Worm (Caenorhabditis elegans) whole organism, L4 larva: ENCODE data around the gene rpl-20.
"Not testable (repeated sequence)": the region's sequence is repeated elsewhere in the genome, so short reads cannot be mapped to it uniquely, and the experiment has no call there.

ENCODE experiments used
- D1046.2 ChIP-seq: fragments of 200-800 bp; sonication (Bioruptor generic); IDR thresholded peaks from 2 replicates; pipeline ENCODE4 v1.3.6; 2022; ENCODE audit warnings: missing genetic modification characterization, missing compliant biosample characterization
- T26A8.4 ChIP-seq: fragments of 200-800 bp; sonication (Bioruptor generic); IDR thresholded peaks from 2 replicates; pipeline ENCODE4 v1.3.6; 2022; ENCODE audit warnings: missing genetic modification characterization, missing compliant biosample characterization
- Y48G9A.11 ChIP-seq: fragments of 200-800 bp; sonication (Bioruptor generic); IDR thresholded peaks from 2 replicates; pipeline ENCODE4 v1.3.6; 2022; ENCODE audit warnings: missing genetic modification reagents, missing genetic modification characterization, missing compliant biosample characterization
- Y75B8A.6 ChIP-seq: fragments of 200-800 bp; sonication (Bioruptor generic); IDR thresholded peaks from 2 replicates; pipeline ENCODE4 v1.3.6; 2022; ENCODE audit warnings: missing genetic modification reagents, missing genetic modification characterization, missing compliant biosample characterization
- ZK337.2 ChIP-seq: fragments of 200-800 bp; sonication (Bioruptor generic); IDR thresholded peaks from 2 replicates; pipeline ENCODE4 v1.3.6; 2022; ENCODE audit warnings: missing genetic modification reagents, missing genetic modification characterization, missing compliant biosample characterization
- ama-1 ChIP-seq: fragments of 150-350 bp; optimal IDR thresholded peaks from 2 replicates; lab custom pipeline; 2014; ENCODE audit warnings: inconsistent platforms, mixed read lengths
- arid-1 ChIP-seq: fragments of 200-800 bp; sonication (Bioruptor generic); conservative IDR thresholded peaks from 2 replicates; pipeline ENCODE4 v1.3.6; 2022; ENCODE audit warnings: missing genetic modification reagents, missing genetic modification characterization, missing compliant biosample characterization
- ceh-20 ChIP-seq: fragments of 200-800 bp; sonication (Bioruptor generic); IDR thresholded peaks from 2 replicates; pipeline ENCODE4 v1.3.6; 2022; ENCODE audit warnings: missing genetic modification reagents, missing genetic modification characterization, missing compliant biosample characterization
- ceh-28 ChIP-seq: fragments of 150-350 bp; optimal IDR thresholded peaks from 2 replicates; lab custom pipeline; 2014; ENCODE audit warnings: missing biosample characterization, missing genetic modification reagents, missing genetic modification characterization
- ceh-44 ChIP-seq: fragments of 200-800 bp; sonication (Bioruptor generic); IDR thresholded peaks from 2 replicates; pipeline ENCODE4 v1.3.6; 2022; ENCODE audit warnings: missing genetic modification reagents, missing genetic modification characterization, missing compliant biosample characterization
- ces-1 ChIP-seq: fragments of 150-350 bp; sonication (generic microtip); optimal IDR thresholded peaks from 4 replicates; lab custom pipeline; 2014; ENCODE audit warnings: missing biosample characterization, missing genetic modification reagents, missing genetic modification characterization
- ctbp-1 ChIP-seq: fragments of 200-800 bp; sonication (Bioruptor generic); IDR thresholded peaks from 2 replicates; pipeline ENCODE4 v1.3.6; 2022; ENCODE audit warnings: missing genetic modification reagents, missing genetic modification characterization, missing compliant biosample characterization
- dmd-6 ChIP-seq: fragments of 200-800 bp; sonication (Bioruptor generic); IDR thresholded peaks from 2 replicates; pipeline ENCODE4 v1.3.6; 2022; ENCODE audit warnings: missing genetic modification reagents, missing genetic modification characterization, missing compliant biosample characterization
- dmd-9 ChIP-seq: fragments of 200-800 bp; sonication (Bioruptor generic); IDR thresholded peaks from 2 replicates; pipeline ENCODE4 v1.3.6; 2022; ENCODE audit warnings: missing genetic modification reagents, missing genetic modification characterization, missing compliant biosample characterization
- egl-43 ChIP-seq: fragments of 200-800 bp; sonication (Bioruptor generic); IDR thresholded peaks from 2 replicates; pipeline ENCODE4 v1.3.6; 2022; ENCODE audit warnings: missing genetic modification reagents, missing genetic modification characterization, missing compliant biosample characterization
- hmg-1.1 ChIP-seq: fragments of 200-800 bp; sonication (Bioruptor generic); IDR thresholded peaks from 2 replicates; pipeline ENCODE4 v1.3.6; 2022; ENCODE audit warnings: missing genetic modification reagents, missing genetic modification characterization, missing compliant biosample characterization
- lin-1 ChIP-seq: fragments of 200-800 bp; sonication (Bioruptor generic); IDR thresholded peaks from 2 replicates; pipeline ENCODE4 v1.3.6; 2022; ENCODE audit warnings: missing genetic modification reagents, missing genetic modification characterization, missing compliant biosample characterization
- lin-29 ChIP-seq: fragments of 200-800 bp; sonication (Bioruptor generic); IDR thresholded peaks from 2 replicates; pipeline ENCODE4 v1.3.6; 2022; ENCODE audit warnings: missing genetic modification reagents, missing genetic modification characterization, missing compliant biosample characterization
- lin-38 ChIP-seq: fragments of 200-800 bp; sonication (Bioruptor generic); IDR thresholded peaks from 2 replicates; pipeline ENCODE4 v1.3.6; 2022; ENCODE audit warnings: missing genetic modification reagents, missing genetic modification characterization, missing compliant biosample characterization
- lir-3 ChIP-seq: sonication (generic microtip); optimal IDR thresholded peaks from 2 replicates; lab custom pipeline; 2016; ENCODE audit warnings: mild to moderate bottlenecking, missing genetic modification characterization, missing compliant biosample characterization
- lsy-2 ChIP-seq, 2 experiments: fragments of 150-350 bp in 1 of 2; sonication (generic microtip) in 1 of 2; optimal IDR thresholded peaks; 2 replicates each; lab custom pipeline; 2014 to 2017; ENCODE audit warnings: missing biosample characterization in 2 of 2, missing genetic modification characterization in 2 of 2
- madf-5 ChIP-seq, 2 experiments: fragments of 200-800 bp; sonication (Bioruptor generic); IDR thresholded peaks; 2 replicates each; pipeline ENCODE4 v1.3.6; 2022; ENCODE audit warnings: missing compliant biosample characterization in 2 of 2, missing genetic modification characterization in 2 of 2
- madf-9 ChIP-seq: fragments of 200-800 bp; sonication (Bioruptor generic); conservative IDR thresholded peaks from 2 replicates; pipeline ENCODE4 v1.3.6; 2022; ENCODE audit warnings: missing genetic modification reagents, missing genetic modification characterization, missing compliant biosample characterization
- mdt-29 ChIP-seq: fragments of 200-800 bp; sonication (Bioruptor generic); IDR thresholded peaks from 2 replicates; pipeline ENCODE4 v1.3.6; 2022; ENCODE audit warnings: missing genetic modification reagents, missing genetic modification characterization, missing compliant biosample characterization
- mes-2 ChIP-seq: sonication (generic microtip); optimal IDR thresholded peaks from 2 replicates; lab custom pipeline; 2016; ENCODE audit warnings: missing genotype, mild to moderate bottlenecking, missing genetic modification characterization, missing compliant biosample characterization; ENCODE audit not compliant: poor library complexity, severe bottlenecking
- mxl-2 ChIP-seq: fragments of 200-800 bp; sonication (Bioruptor generic); conservative IDR thresholded peaks from 2 replicates; pipeline ENCODE4 v1.3.6; 2022; ENCODE audit warnings: missing genetic modification reagents, missing genetic modification characterization, missing compliant biosample characterization
- mxl-3 ChIP-seq: fragments of 200-800 bp; sonication (Bioruptor generic); optimal IDR thresholded peaks from 2 replicates; lab custom pipeline; 2018; ENCODE audit warnings: mild to moderate bottlenecking, missing genetic modification characterization, missing compliant biosample characterization
- nhr-102 ChIP-seq: sonication (generic microtip); optimal IDR thresholded peaks from 2 replicates; lab custom pipeline; 2016; ENCODE audit warnings: mild to moderate bottlenecking, missing genetic modification characterization, moderate library complexity, missing compliant biosample characterization
- nhr-41 ChIP-seq: fragments of 200-800 bp; sonication (Bioruptor generic); IDR thresholded peaks from 2 replicates; pipeline ENCODE4 v1.3.6; 2022; ENCODE audit warnings: missing genetic modification reagents, missing genetic modification characterization, missing compliant biosample characterization
- nhr-42 ChIP-seq: fragments of 200-800 bp; sonication (Bioruptor generic); IDR thresholded peaks from 2 replicates; pipeline ENCODE4 v1.3.6; 2022; ENCODE audit warnings: missing genetic modification characterization, missing compliant biosample characterization
- pha-4 ChIP-seq, 2 experiments: fragments of 150-350 bp in 1 of 2; fragments of 200-800 bp in 1 of 2; sonication (Bioruptor generic) in 1 of 2; IDR thresholded peaks in 1 of 2; optimal IDR thresholded peaks in 1 of 2; 2 replicates each; pipeline versions ENCODE4 v1.3.6 to Lab custom; 2014 to 2022; ENCODE audit warnings: missing genetic modification characterization in 2 of 2, missing genetic modification reagents in 2 of 2, missing biosample characterization in 1 of 2, missing compliant biosample characterization in 1 of 2
- rbr-2 ChIP-seq: sonication (generic microtip); optimal IDR thresholded peaks from 2 replicates; lab custom pipeline; 2016; ENCODE audit warnings: missing genotype, missing genetic modification characterization, missing compliant biosample characterization
- saeg-2 ChIP-seq: fragments of 200-800 bp; sonication (Bioruptor generic); IDR thresholded peaks from 2 replicates; pipeline ENCODE4 v1.3.6; 2022; ENCODE audit warnings: missing genetic modification reagents, missing genetic modification characterization, missing compliant biosample characterization
- set-16 ChIP-seq: fragments of 200-800 bp; sonication (Bioruptor generic); IDR thresholded peaks from 2 replicates; pipeline ENCODE4 v1.3.6; 2022; ENCODE audit warnings: missing genetic modification reagents, missing genetic modification characterization, missing compliant biosample characterization
- snpc-1.2 ChIP-seq: fragments of 200-800 bp; sonication (Bioruptor generic); IDR thresholded peaks from 2 replicates; pipeline ENCODE4 v1.3.6; 2022; ENCODE audit warnings: missing genetic modification reagents, missing genetic modification characterization, missing compliant biosample characterization
- spr-1 ChIP-seq: sonication (generic microtip); optimal IDR thresholded peaks from 2 replicates; lab custom pipeline; 2016; ENCODE audit warnings: mild to moderate bottlenecking, missing genetic modification characterization, missing compliant biosample characterization
- tag-97 ChIP-seq: fragments of 200-800 bp; sonication (Bioruptor generic); IDR thresholded peaks from 2 replicates; pipeline ENCODE4 v1.3.6; 2022; ENCODE audit warnings: missing genetic modification characterization, missing compliant biosample characterization
- tra-1 ChIP-seq: fragments of 200-800 bp; sonication (Bioruptor generic); IDR thresholded peaks from 2 replicates; pipeline ENCODE4 v1.3.6; 2022; ENCODE audit warnings: missing genetic modification reagents, missing genetic modification characterization, missing compliant biosample characterization
- unc-62 ChIP-seq, 3 experiments: fragments of 150-350 bp in 1 of 3; sonication (generic microtip); optimal IDR thresholded peaks in 2 of 3; peaks in 1 of 3; 1 replicate in 1 of 3; 2 replicates in 2 of 3; lab custom pipeline; 2014 to 2017; ENCODE audit warnings: missing biosample characterization in 3 of 3, missing genetic modification characterization in 3 of 3, missing genetic modification reagents in 3 of 3, missing genotype in 1 of 3
- vab-7 ChIP-seq: fragments of 200-800 bp; sonication (Bioruptor generic); IDR thresholded peaks from 2 replicates; pipeline ENCODE4 v1.3.6; 2022; ENCODE audit warnings: missing genetic modification reagents, missing genetic modification characterization, missing compliant biosample characterization
- zfp-3 ChIP-seq: fragments of 200-800 bp; sonication (Bioruptor generic); conservative IDR thresholded peaks from 2 replicates; pipeline ENCODE4 v1.3.6; 2022; ENCODE audit warnings: missing genetic modification reagents, missing genetic modification characterization, missing compliant biosample characterization
- ztf-7 ChIP-seq: fragments of 150-350 bp; optimal IDR thresholded peaks from 2 replicates; lab custom pipeline; 2014; ENCODE audit warnings: missing biosample characterization, missing genetic modification characterization

The rpl-20 gene

DNA sequence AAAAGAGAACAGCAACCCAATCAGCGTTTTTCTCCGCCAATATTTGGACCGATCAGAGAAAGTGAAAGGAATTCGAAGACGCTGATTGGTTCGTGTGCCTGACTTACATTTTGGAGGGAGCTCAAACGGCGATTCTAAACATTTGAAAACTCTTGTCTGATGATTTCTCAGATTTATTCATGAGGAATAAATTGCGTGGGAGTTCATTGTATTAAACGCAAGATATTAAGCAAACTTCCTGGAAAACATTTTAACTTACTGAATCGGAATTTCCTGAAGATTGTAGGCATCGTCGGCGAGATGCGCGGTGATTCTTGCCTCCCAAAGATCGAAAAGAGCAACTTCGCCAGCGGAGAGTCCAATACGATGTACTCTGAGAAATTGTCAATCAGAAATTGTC is 25.0 kb downstream of the rpl-20 start, which contains the start of gene K08F11.1:
TSS of gene K08F11.1 (plus strand) at position 301 of the 400 bp plus-strand sequence.
- no peak for TF ChIP-seq ceh-28 (tag; lab: Kevin White, UChicago)
- TF ChIP-seq pha-4 (GFP tag; IDR thresholded peaks at IDR 0.05; lab: Robert Waterston, UW) = no peak
- no peak for TF ChIP-seq pha-4 (tag; optimal IDR thresholded peaks at IDR 0.05; lab: Kevin White, UChicago)
- TF ChIP-seq nhr-42 (GFP tag; lab: Robert Waterston, UW) = no peak
- TF ChIP-seq mdt-29 (GFP tag; lab: Robert Waterston, UW) = no peak
- no peak for TF ChIP-seq ztf-7
- TF ChIP-seq set-16 (GFP tag; lab: Robert Waterston, UW) = no peak
- TF ChIP-seq ces-1 = no peak
- no peak for TF ChIP-seq lir-3 (tag; lab: Kevin White, UChicago)
- TF ChIP-seq ama-1 (lab: Kevin White, UChicago) = no peak

DNA sequence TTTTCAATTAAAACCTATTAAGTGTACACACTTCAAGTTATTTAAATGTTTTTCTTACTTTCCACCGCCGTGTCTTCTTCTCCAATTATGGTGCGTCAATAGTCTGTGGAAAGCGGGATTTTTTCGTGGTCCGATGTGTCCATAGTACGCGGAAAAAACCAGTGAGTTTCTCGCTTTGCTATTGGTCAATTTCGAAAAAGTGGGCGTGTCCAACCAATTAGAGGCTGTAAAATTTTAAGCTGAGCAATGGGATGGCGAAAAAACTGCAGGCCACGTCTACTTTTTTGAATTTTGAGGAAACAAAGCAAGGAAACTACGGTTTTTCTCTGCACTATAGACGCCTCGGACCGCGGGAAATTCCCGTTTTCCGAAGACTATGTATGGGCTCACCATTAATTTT is 25.9 kb downstream of the rpl-20 start:
- TF ChIP-seq tag-97 (no peak), unc-62 (GFP tag; optimal IDR thresholded peaks at IDR 0.05 in 1 of 2; lab: Kevin White, UChicago) (peak in 1 of 2 experiments; percentile 61), unc-62 (tag; optimal IDR thresholded peaks at IDR 0.05; lab: Kevin White, UChicago) (no peak)

ce11 chrIV:4721247-4721646 is 28.3 kb downstream of the rpl-20 start:
- TF ChIP-seq lin-38 (GFP tag; lab: Robert Waterston, UW) = peak; percentile 72

DNA sequence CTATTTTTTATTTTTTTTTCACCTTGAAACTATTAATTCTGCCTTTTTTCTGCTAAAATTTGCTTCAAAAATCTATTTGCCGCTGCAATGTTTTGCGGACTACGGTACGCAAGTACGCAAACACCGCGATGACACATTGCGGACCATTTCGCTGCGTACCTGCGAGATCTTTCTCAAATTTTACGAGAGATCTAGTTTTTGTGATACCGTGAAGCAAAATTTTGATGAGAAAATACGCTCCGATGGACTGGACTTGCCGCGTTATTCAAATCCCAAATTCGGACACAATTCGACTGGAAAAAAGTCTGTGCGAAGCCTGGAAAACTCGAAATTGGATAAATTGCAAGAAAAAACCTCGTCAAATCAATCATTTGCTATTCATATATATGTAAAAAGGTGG is 29.1 kb downstream of the rpl-20 start:
- TF ChIP-seq Y75B8A.6 (GFP tag; lab: Robert Waterston, UW) (peak; percentile 91), ctbp-1 (GFP tag; lab: Robert Waterston, UW) (peak; percentile 96), ceh-44 (GFP tag; lab: Robert Waterston, UW) (peak; percentile 78), vab-7 (peak; percentile 89), hmg-1.1 (GFP tag; lab: Robert Waterston, UW) (peak; percentile 98), D1046.2 (GFP tag; lab: Robert Waterston, UW) (peak; percentile 96), tra-1 (peak; percentile 94), lsy-2 (tag; optimal IDR thresholded peaks at IDR 0.05; lab: Kevin White, UChicago) (peak; percentile 65 to 88), snpc-1.2 (GFP tag; lab: Robert Waterston, UW) (peak; percentile 58; the same call in 1 of the 2 replicates), nhr-42 (GFP tag; lab: Robert Waterston, UW) (peak; percentile 99), pha-4 (GFP tag; IDR thresholded peaks at IDR 0.05; lab: Robert Waterston, UW) (peak; percentile 93), nhr-41 (peak; percentile 59; the same call in 1 of the 2 replicates), madf-9 (GFP tag; lab: Robert Waterston, UW) (peak; percentile 95), dmd-6 (peak; percentile 96), zfp-3 (GFP tag; lab: Robert Waterston, UW) (peak; percentile 97), set-16 (GFP tag; lab: Robert Waterston, UW) (peak; percentile 52; the same call in 1 of the 2 replicates), ceh-20 (peak; percentile 98), mes-2 (tag; lab: Kevin White, UChicago) (peak; percentile 72), mxl-3 (GFP tag; lab: Kevin White, UChicago) (peak; percentile 24), Y48G9A.11 (peak; percentile 75), ZK337.2 (GFP tag; lab: Robert Waterston, UW) (peak; percentile 95), lin-38 (GFP tag; lab: Robert Waterston, UW) (peak; percentile 99), saeg-2 (GFP tag; lab: Robert Waterston, UW) (peak; percentile 92), nhr-102 (tag; lab: Kevin White, UChicago) (peak; percentile 28), arid-1 (GFP tag; lab: Robert Waterston, UW) (peak; percentile 90), egl-43 (GFP tag; lab: Robert Waterston, UW) (peak; percentile 95), spr-1 (tag; lab: Kevin White, UChicago) (peak; percentile 14), mxl-2 (GFP tag; lab: Robert Waterston, UW) (peak; percentile 65; the same call in 1 of the 2 replicates), lin-29 (GFP tag; lab: Robert Waterston, UW) (peak; percentile 98), mdt-29 (GFP tag; lab: Robert Waterston, UW) (peak; percentile 92), madf-5 (GFP tag; IDR thresholded peaks at IDR 0.05; lab: Robert Waterston, UW) (peak in 1 of 2 experiments; percentile 96; a peak in 2 of 4 replicates), T26A8.4 (GFP tag; lab: Robert Waterston, UW) (peak; percentile 97), lin-1 (GFP tag; lab: Robert Waterston, UW) (peak; percentile 86), rbr-2 (tag; lab: Kevin White, UChicago) (peak; percentile 53), tag-97 (peak; percentile 83; the same call in 1 of the 2 replicates), dmd-9 (peak; percentile 97)
- TF ChIP-seq pha-4 (tag; optimal IDR thresholded peaks at IDR 0.05; lab: Kevin White, UChicago) = not testable (repeated sequence)
